Worm (Caenorhabditis elegans): ENCODE results near the gene rpl-20.
A peak's percentile ranks its signal among the peaks of the same experiment; 100 is the strongest.

The rpl-20 gene

ce11 chrIV:4748408-4749105 lies 1.0 kb downstream of the rpl-20 start, which contains the start of gene cyc-2.1 (continued):
- TF ChIP-seq ama-1 (optimal IDR thresholded peaks at IDR 0.05) (no peak), ama-1 (GFP tag; optimal IDR thresholded peaks at IDR 0.05) (peak; percentile 34 to 66), tbp1 (GFP tag; optimal IDR thresholded peaks at IDR 0.05) (peak; percentile 59), pha-4 (tag; optimal IDR thresholded peaks at IDR 0.05) (no peak), nhr-27 (tag; optimal IDR thresholded peaks at IDR 0.05) (peak; percentile 55), madf-8 (GFP tag; conservative IDR thresholded peaks at IDR 0.05) (no peak), rpc-1 (optimal IDR thresholded peaks at IDR 0.05) (no peak), rpc-1 (tag; optimal IDR thresholded peaks at IDR 0.05) (no peak), F22D6.2 (tag; optimal IDR thresholded peaks at IDR 0.05) (no peak), ccch-3 (GFP tag; optimal IDR thresholded peaks at IDR 0.05) (no peak), snpc-3.4 (tag; optimal IDR thresholded peaks at IDR 0.05) (peak; percentile 92), madf-3 (GFP tag; IDR thresholded peaks at IDR 0.05) (peak; percentile 79), mel-28 (tag; optimal IDR thresholded peaks at IDR 0.05; ENCODE audit: borderline replicate concordance) (no peak), nhr-80 (tag; optimal IDR thresholded peaks at IDR 0.05) (peak; percentile 91), ztf-25 (GFP tag; IDR thresholded peaks at IDR 0.05) (no peak), attf-3 (GFP tag; conservative IDR thresholded peaks at IDR 0.05) (no peak), Y53G8AR.9 (GFP tag; conservative IDR thresholded peaks at IDR 0.05) (peak; percentile 82), sdz-38 (tag; optimal IDR thresholded peaks at IDR 0.05) (no peak), F37B4.10 (GFP tag; IDR thresholded peaks at IDR 0.05) (no peak), zfh-2 (GFP tag; conservative IDR thresholded peaks at IDR 0.05) (peak; percentile 93), sea-2 (GFP tag; IDR thresholded peaks at IDR 0.05) (no peak), pbrm-1 (GFP tag; IDR thresholded peaks at IDR 0.05) (peak; percentile 52), mcd-1 (GFP tag; IDR thresholded peaks at IDR 0.05) (peak; percentile 81), cebp-2 (GFP tag; IDR thresholded peaks at IDR 0.05) (0 out of 2 replicates have a peak, but pooled peaks have one; percentile 44), F57A8.1 (GFP tag; optimal IDR thresholded peaks at IDR 0.05) (no peak), B0035.1 (tag; optimal IDR thresholded peaks at IDR 0.05) (no peak), K12H6.12 (tag; optimal IDR thresholded peaks at IDR 0.05) (peak; percentile 45), nhr-179 (tag; optimal IDR thresholded peaks at IDR 0.05) (no peak), attf-6 (GFP tag; IDR thresholded peaks at IDR 0.05) (peak; percentile 84), let-607 (tag; optimal IDR thresholded peaks at IDR 0.05) (peak in 1 of 2 experiments; percentile 58), tlf-1 (GFP tag; optimal IDR thresholded peaks at IDR 0.05) (peak; percentile 63), C17E4.6 (GFP tag; IDR thresholded peaks at IDR 0.05) (0 out of 2 replicates have a peak, but pooled peaks have one; percentile 13), T07F8.4 (tag; optimal IDR thresholded peaks at IDR 0.05) (no peak), gei-17 (GFP tag; optimal IDR thresholded peaks at IDR 0.05) (no peak), sptf-2 (GFP tag; optimal IDR thresholded peaks at IDR 0.05) (no peak), ceh-91 (GFP tag; IDR thresholded peaks at IDR 0.05) (no peak), ceh-40 (GFP tag; IDR thresholded peaks at IDR 0.05) (peak; percentile 49; the same call in 1 of the 2 replicates), F39B2.1 (GFP tag; IDR thresholded peaks at IDR 0.05) (peak; percentile 83), rec-8 (tag; optimal IDR thresholded peaks at IDR 0.05) (no peak), Y53F4B.3 (GFP tag; IDR thresholded peaks at IDR 0.05) (no peak), lsy-27 (tag; optimal IDR thresholded peaks at IDR 0.05; ENCODE audit: borderline replicate concordance, insufficient read depth) (no peak), ceh-27 (GFP tag; optimal IDR thresholded peaks at IDR 0.05) (peak; percentile 20), nfyb-1 (GFP tag; IDR thresholded peaks at IDR 0.05) (0 out of 2 replicates have a peak, but pooled peaks have one; percentile 15), Y79H2A.3 (GFP tag; conservative IDR thresholded peaks at IDR 0.05) (no peak), ztf-22 (GFP tag; optimal IDR thresholded peaks at IDR 0.05) (no peak), bed-1 (GFP tag; IDR thresholded peaks at IDR 0.05) (no peak), B0261.1 (tag; optimal IDR thresholded peaks at IDR 0.05) (peak; percentile 20), nhr-90 (tag; optimal IDR thresholded peaks at IDR 0.05) (no peak)
